Worm (Caenorhabditis elegans): ENCODE measurements around the gene srw-85.

The srw-85 gene

DNA sequence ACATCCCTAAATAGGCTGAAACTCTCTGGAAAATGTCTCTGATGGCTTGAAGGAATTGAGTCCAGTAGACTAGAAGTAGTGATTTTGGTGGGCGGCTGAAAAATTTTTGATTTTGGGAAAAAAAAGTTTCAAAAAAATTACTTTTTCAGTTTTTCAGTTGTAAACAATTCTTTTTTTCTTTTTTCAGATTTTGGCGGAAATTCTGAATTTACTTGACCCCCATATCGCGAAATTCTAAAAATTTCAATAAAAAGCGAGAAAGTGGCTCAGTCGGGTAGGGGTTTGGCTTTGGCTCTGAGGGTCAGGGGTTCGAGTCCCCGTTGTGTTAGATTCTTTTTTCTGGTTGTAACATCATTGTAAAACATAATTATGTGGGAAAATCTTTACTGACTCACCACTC is at the start of gene srw-85:
Gene srw-85, minus strand, starts transcription at position 101 of the 400 bp plus-strand sequence.
- TF ChIP-seq W03F9.2 (tag; optimal IDR thresholded peaks at IDR 0.05) (no peak), dao-5 (tag; optimal IDR thresholded peaks at IDR 0.05) (no peak), him-1 (tag; optimal IDR thresholded peaks at IDR 0.05) (no peak)

DNA sequence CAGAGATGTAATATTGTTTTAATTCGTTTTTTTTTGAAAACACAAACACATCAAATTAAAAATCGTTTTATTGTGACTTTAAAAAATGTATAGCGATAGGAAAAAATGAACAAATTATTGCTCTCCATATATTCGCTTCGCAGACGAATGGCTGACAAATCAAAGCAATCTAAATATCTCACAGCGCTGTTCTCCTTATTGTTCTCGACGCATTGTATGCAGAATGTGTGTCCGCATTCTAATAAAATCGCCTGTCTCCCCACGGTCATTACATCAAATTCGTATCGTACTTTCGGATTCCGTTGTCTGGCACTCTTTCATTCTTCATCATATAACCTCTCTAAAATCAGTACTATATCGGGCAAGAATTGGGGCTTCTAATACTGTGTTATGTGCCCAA is 46.9 kb upstream of the srw-85 start, which contains the start of gene Y43F8B.9:
Gene Y43F8B.9, plus strand, starts transcription at position 301 of the 400 bp plus-strand sequence.
- TF ChIP-seq dao-5 (tag; optimal IDR thresholded peaks at IDR 0.05) = no peak
- no peak for TF ChIP-seq him-1 (tag; optimal IDR thresholded peaks at IDR 0.05)
- TF ChIP-seq W03F9.2 (tag; optimal IDR thresholded peaks at IDR 0.05) = no peak

- TF ChIP-seq him-1 (tag; optimal IDR thresholded peaks at IDR 0.05) (no peak), W03F9.2 (tag; optimal IDR thresholded peaks at IDR 0.05) (no peak), dao-5 (tag; optimal IDR thresholded peaks at IDR 0.05) (no peak)
These were observed 46.4 kb upstream of the srw-85 start for ce11 chrV:19477302-19477701.

- TF ChIP-seq W03F9.2 (tag; optimal IDR thresholded peaks at IDR 0.05) (no peak), him-1 (tag; optimal IDR thresholded peaks at IDR 0.05) (no peak), dao-5 (tag; optimal IDR thresholded peaks at IDR 0.05) (no peak)
These were observed 43.0 kb upstream of the srw-85 start, which contains the start of gene Y43F8B.10 for ce11 chrV:19473842-19474514. Gene Y43F8B.10, plus strand, starts transcription at chrV:19474464.

- TF ChIP-seq dao-5 (tag; optimal IDR thresholded peaks at IDR 0.05) (no peak), him-1 (tag; optimal IDR thresholded peaks at IDR 0.05) (no peak), W03F9.2 (tag; optimal IDR thresholded peaks at IDR 0.05) (no peak)
These were observed 39.4 kb upstream of the srw-85 start, which contains the start of gene Y43F8B.11 for ce11 chrV:19470385-19470784. Gene Y43F8B.11, plus strand, starts transcription at chrV:19470685.

DNA sequence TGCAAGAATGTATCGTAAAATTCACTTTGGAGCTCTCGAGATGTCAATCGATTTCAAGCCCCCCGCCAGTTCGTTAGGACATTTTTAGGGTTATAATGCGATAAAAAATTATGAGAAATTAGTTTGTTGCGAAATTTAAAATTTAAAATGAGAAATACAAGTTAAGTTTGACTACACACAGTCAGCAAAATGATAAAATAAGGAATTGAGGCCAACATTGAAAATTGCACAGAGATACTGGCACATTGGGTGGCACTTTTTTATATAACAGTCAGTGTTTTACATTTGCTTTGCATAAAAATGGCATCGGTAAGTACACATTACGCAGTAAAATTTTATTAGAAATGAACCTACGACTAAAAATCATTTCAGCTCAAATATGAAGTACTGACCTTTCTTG is 37.1 kb upstream of the srw-85 start, which contains the start of gene Y43F8B.12:
Gene Y43F8B.12, plus strand, starts transcription at position 301 of the 400 bp plus-strand sequence.
- TF ChIP-seq W03F9.2 (tag; optimal IDR thresholded peaks at IDR 0.05) (no peak), him-1 (tag; optimal IDR thresholded peaks at IDR 0.05) (no peak), dao-5 (tag; optimal IDR thresholded peaks at IDR 0.05) (no peak)

DNA sequence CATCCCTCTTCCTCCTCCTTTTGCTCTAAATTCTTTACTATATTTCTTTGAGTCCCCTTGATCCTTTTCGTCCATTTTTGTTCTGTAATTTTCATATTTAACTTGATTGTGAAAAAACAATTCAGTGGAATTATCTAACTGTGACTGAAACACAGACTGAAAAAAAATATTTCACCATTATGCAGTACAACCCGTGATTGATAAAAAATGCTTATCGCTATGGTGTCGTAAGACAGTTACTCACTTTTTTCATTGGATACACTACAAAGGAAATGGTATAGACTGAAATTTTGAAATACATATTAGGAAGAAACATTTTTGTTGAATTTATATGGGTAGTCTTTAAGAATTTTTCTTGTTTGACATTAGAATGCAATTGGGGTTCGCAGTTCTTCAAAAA is 36.6 kb upstream of the srw-85 start, which contains the start of gene Y43F8B.23:
Gene Y43F8B.23, minus strand, starts transcription at position 75 of the 400 bp plus-strand sequence.
- no peak for TF ChIP-seq W03F9.2 (tag; optimal IDR thresholded peaks at IDR 0.05)
- TF ChIP-seq dao-5 (tag; optimal IDR thresholded peaks at IDR 0.05) = no peak
- TF ChIP-seq him-1 (tag; optimal IDR thresholded peaks at IDR 0.05) = no peak

DNA sequence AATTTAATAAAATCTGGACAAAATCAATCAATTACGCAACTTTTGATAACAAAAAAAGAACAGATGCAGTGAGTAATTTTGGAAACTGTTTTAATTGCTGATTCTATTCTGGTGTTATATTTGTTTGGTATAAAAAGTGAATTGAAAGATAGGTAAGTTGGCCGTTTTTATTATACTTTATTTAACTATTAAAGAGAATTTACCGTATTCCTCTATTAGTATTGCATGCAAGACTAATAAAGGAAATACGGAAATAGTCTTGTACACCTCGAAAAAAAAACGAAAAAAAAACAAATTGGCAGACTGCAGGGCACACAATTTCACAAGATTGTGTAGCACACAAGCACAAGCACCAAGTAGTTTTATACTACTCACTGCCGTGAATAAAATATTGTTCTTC is 31.7 kb upstream of the srw-85 start, which contains the start of gene Y43F8B.25:
Gene Y43F8B.25, plus strand, starts transcription at position 301 of the 400 bp plus-strand sequence.
- TF ChIP-seq him-1 (tag; optimal IDR thresholded peaks at IDR 0.05) (no peak), dao-5 (tag; optimal IDR thresholded peaks at IDR 0.05) (no peak), W03F9.2 (tag; optimal IDR thresholded peaks at IDR 0.05) (no peak)

DNA sequence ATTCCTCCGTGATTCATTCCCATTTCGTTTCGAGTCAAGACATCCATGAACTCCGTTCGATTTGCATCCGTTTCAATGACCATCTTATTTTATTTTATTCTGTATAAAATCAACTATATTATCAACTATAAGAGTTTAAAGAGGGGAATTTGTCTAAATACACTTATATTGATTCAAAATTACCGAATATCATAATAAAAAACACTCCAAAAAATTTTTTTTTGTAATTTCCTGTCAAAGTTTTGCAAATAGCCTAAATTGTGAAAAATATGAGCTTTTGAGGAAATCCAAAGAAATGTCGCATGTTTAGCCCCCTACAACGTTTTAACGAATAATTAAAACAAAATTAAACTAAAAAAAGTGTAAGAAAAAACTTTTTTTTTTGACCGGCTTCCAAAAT is 31.1 kb upstream of the srw-85 start, which contains the start of gene Y43F8B.15:
Gene Y43F8B.15, minus strand, starts transcription at position 101 of the 400 bp plus-strand sequence.
- TF ChIP-seq him-1 (tag; optimal IDR thresholded peaks at IDR 0.05) (no peak), W03F9.2 (tag; optimal IDR thresholded peaks at IDR 0.05) (no peak), dao-5 (tag; optimal IDR thresholded peaks at IDR 0.05) (no peak)

- TF ChIP-seq W03F9.2 (tag; optimal IDR thresholded peaks at IDR 0.05) (no peak), dao-5 (tag; optimal IDR thresholded peaks at IDR 0.05) (no peak), him-1 (tag; optimal IDR thresholded peaks at IDR 0.05) (no peak)
These were observed 26.2 kb upstream of the srw-85 start, which contains the start of gene Y43F8B.24 for ce11 chrV:19457120-19457519. Gene Y43F8B.24, plus strand, starts transcription at chrV:19457420.

- TF ChIP-seq dao-5 (tag; optimal IDR thresholded peaks at IDR 0.05) (no peak), W03F9.2 (tag; optimal IDR thresholded peaks at IDR 0.05) (no peak), him-1 (tag; optimal IDR thresholded peaks at IDR 0.05) (no peak)
These were observed 24.7 kb upstream of the srw-85 start, which contains the start of the genes Y43F8B.13 and Y43F8B.14 for ce11 chrV:19455650-19456049. Gene Y43F8B.13, plus strand, starts transcription at chrV:19455950. Gene Y43F8B.14, minus strand, starts transcription at chrV:19455971.

DNA sequence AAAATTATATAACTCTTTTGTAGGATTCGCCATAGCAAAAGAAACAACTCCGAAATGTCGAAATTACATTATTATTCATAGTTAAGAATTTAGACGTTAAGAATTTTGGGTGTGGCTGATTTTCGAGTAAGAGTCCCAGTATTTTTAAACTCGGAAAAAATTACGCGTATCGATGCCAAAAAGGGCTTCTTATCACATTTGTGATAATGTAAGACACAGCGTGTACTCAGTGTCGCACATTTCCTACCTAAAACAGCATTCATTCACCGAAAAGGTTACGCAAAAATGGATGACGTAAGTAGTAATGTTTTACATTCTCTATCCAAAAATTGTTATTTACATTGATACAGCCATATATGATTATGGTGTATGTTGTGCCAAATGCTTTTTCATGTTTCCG is 18.6 kb upstream of the srw-85 start, which contains the start of gene M04C3.5:
Gene M04C3.5, plus strand, starts transcription at position 190 of the 400 bp plus-strand sequence.
- TF ChIP-seq him-1 (tag; optimal IDR thresholded peaks at IDR 0.05) (no peak), dao-5 (tag; optimal IDR thresholded peaks at IDR 0.05) (no peak), W03F9.2 (tag; optimal IDR thresholded peaks at IDR 0.05) (no peak)

DNA sequence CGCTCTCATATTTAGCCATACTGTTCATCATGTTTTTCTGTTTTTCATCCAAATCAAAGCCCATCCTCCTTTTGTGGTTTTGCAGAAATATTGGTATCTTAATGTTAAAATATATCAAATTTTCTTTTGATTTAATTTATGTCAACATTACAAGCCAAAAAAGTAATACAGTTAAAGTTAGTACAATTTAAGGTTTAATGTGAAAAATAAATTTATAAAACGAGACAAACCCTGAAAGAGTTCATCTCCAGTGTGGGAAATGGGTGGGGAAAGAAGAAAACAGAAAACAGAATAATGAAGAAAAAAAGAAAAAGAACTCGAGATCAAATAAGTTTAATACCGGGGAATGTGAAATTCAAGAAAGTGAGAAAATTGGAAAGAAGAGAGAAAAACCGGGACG is 17.9 kb upstream of the srw-85 start, which contains the start of gene M04C3.2:
Gene M04C3.2, minus strand, starts transcription at position 101 of the 400 bp plus-strand sequence.
- TF ChIP-seq W03F9.2 (tag; optimal IDR thresholded peaks at IDR 0.05) = no peak
- no peak for TF ChIP-seq dao-5 (tag; optimal IDR thresholded peaks at IDR 0.05)
- TF ChIP-seq him-1 (tag; optimal IDR thresholded peaks at IDR 0.05) = no peak

ce11 chrV:19445442-19445841 is 14.5 kb upstream of the srw-85 start, which contains the start of gene M04C3.1:
Gene M04C3.1, minus strand, starts transcription at chrV:19445605.
- TF ChIP-seq him-1 (tag; optimal IDR thresholded peaks at IDR 0.05) = no peak
- TF ChIP-seq dao-5 (tag; optimal IDR thresholded peaks at IDR 0.05) = no peak
- TF ChIP-seq W03F9.2 (tag; optimal IDR thresholded peaks at IDR 0.05) = no peak
